Fruit fly (Drosophila melanogaster) ovary, adult (tissue): ENCODE results near the gene Pez.

Source experiments
- CG17801 ChIP-seq: fragments of 200-800 bp; optimal IDR thresholded peaks from 2 replicates; lab custom pipeline; 2019; ENCODE audit warnings: missing biosample characterization, mild to moderate bottlenecking, missing genetic modification characterization, moderate library complexity; ENCODE audit not compliant: partially characterized antibody

Pez gene

DNA sequence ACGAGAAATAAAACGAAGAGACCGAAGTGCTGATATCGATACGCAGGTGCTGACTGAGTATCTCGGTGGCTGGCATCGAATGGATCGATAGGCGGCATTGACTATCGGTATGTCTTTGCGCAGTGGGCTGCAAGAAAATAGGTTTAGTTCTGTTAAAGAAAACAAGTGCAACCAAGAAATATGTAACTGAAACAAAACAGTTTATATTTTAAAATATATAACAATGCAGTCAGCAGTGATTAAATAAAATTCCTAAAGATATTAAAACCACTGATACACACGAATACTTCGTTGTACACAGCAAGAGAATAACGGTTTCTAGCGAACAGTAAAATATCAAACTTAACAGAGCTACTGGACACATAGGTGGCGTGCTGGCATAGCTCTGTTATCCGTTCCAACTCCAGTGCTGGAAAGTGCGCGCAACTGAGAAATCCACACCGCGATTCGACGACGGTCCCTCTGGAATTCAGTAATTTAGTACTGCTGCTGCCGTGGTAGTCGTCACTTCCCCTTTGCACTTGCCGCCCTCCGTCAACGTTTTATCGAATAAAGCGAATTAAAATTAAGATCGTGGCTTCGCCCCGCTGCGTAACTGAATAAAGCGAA is at the start of gene Pez, which contains the start of gene Cpr:
Gene Pez (minus strand): TSS at position 305 of the 609 bp plus-strand sequence.
Gene Cpr (plus strand): TSS at position 470 of the 609 bp plus-strand sequence.
- TF ChIP-seq CG17801 (GFP tag; lab: Kevin White, UChicago) = peak; percentile 42

DNA sequence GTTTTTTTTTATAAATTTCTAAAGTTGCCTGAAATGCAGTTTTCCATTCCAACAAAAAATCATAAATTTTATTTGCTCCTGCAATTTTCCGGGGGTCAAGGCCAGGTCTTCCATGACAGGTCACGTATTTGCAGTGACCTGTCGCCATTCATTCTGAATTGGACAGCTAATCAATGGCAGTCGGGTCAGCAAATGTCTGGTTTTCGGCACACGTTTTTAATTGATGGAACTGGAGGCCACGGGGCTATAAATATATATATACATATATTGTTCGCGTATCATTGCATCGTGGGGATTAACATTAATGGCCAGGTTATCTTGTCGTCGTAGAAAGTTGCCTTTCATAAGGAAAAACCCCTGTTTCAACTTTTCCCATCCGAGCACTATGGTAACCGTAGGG is 48.6 kb upstream of the Pez start:
- TF ChIP-seq CG17801 (GFP tag; lab: Kevin White, UChicago) = no peak

dm6 chr2L:6385409-6385808 is 46.9 kb upstream of the Pez start, which contains the start of gene Nepl6:
Gene Nepl6 (minus strand): TSS chr2L:6385512.
- TF ChIP-seq CG17801 (GFP tag; lab: Kevin White, UChicago) = no peak

DNA sequence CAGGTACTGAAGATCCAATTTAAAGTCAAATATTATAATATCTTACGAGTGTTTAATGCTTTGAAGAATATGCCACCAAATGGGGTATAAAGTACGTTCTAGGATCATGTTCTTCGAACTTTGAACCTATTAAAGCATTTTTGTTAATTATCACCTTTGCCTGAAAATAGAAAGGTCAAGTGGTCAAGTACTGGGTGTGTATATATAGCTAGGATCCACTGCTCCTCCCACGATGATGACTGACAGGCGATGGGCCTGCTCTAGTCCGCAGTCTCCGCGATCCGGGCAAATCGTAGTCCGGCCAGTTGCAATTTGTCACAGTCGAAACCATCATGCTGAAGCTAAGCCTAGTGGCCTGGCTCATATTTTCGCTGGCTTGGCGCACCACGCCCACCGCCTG is 42.5 kb upstream of the Pez start, which contains the start of gene Nepl5:
Gene Nepl5 (plus strand): TSS at position 301 of the 400 bp plus-strand sequence.
- TF ChIP-seq CG17801 (GFP tag; lab: Kevin White, UChicago) = no peak

DNA sequence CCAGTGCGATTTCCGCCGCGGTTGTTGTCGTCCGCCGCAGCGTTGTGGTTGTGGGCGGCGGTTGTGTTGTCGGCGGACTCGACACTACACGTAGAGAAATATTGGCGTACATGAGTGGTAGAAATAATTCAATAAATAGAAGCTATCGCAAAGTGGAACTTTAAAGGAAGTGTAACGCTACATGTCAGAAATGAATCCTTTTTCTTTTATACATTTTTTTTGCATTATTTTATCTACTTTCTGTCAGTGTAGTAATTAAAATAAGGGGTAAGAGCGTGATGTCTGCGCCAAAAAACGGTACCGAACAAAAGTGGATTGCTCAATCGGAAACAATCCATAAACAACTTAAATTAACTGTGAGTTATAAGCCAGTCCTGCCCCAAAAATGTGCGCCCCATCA is 40.7 kb upstream of the Pez start:
- TF ChIP-seq CG17801 (GFP tag; lab: Kevin White, UChicago) = no peak

DNA sequence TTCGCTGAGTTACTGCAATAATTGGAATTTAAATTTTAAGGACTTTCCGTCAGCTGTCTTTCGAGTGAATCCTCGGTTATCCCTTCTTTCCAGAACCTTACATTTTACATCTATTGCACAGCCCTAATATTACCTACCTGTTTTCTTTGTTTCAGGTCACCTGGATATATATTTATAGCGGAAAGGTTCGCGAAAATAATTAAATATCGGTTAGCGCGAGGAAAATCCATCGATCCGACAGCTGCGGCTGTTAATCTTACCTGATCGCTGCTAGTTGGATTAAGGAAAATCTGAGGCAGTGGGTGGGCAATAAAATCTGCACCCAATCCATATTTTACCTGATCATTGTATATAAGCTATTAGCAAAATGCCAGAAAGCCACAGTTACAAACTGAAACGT is 34.7 kb upstream of the Pez start:
- TF ChIP-seq CG17801 (GFP tag; lab: Kevin White, UChicago) = no peak

DNA sequence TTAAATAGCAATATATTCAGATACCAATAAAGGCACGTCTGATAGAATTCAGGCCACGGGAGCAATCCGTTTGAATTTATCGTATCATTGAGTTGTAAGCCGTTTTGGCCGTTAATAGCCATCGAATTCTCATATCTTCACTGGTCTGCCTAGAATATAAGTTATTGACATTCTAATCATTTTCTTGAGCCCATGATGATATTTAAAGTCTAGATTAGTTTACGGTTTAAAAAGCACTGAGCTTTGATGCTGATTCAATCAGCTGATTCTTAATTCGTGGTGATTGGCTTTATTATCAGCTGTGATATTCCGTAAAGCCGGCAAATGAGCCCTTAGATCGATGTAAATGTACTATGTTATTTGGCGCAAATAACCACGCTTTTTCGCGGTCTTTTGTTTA is 33.6 kb upstream of the Pez start, which contains the start of gene slam:
Gene slam (plus strand): TSS at position 301 of the 400 bp plus-strand sequence.
- TF ChIP-seq CG17801 (GFP tag; lab: Kevin White, UChicago) = no peak

- TF ChIP-seq CG17801 (GFP tag; lab: Kevin White, UChicago) = no peak
These were observed 32.7 kb upstream of the Pez start for dm6 chr2L:6371025-6371641.

dm6 chr2L:6369286-6369685 is 30.8 kb upstream of the Pez start:
- TF ChIP-seq CG17801 (GFP tag; lab: Kevin White, UChicago) = no peak

dm6 chr2L:6367478-6367932 is 29.0 kb upstream of the Pez start, which contains the start of gene Nepl4:
Gene Nepl4 (plus strand): TSS chr2L:6367882.
- no peak for TF ChIP-seq CG17801 (GFP tag; lab: Kevin White, UChicago)

dm6 chr2L:6366924-6367323 is 28.5 kb upstream of the Pez start:
- no peak for TF ChIP-seq CG17801 (GFP tag; lab: Kevin White, UChicago)

DNA sequence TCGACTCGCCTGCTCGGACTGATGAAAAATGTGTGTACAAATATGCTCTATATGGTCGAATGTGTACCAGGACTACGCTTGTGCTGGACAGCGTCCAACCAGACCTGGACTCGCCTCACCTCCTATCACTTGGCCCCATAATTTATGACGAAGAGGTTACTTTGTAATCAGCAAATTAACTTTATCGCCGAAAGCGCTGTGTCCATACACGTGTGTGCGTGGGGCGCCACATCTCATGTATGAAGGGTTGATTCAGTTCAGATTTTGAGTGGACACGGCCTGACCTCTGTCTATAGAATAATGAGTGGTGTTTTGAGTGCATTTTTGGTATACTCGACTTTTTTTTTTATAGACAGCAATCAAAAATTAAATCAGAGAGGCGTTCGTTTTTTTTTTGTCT is 21.6 kb upstream of the Pez start:
- TF ChIP-seq CG17801 (GFP tag; lab: Kevin White, UChicago) = no peak

DNA sequence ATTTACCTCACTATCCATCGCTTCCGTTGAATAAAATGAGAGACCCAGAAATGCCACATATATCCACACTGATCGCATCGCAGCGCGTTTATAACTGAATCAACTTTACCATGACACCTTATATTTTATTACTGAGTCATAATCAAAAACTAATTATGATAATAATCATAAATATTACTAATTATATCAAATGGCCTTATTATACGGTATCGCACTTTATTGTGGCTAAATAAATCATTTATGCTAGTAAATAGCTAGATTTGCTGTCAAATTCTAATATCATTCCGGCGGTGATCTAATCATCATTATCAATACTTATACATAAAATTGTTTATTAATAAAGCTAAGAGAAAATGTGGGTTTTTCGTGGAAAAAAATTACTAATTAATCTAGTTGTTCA is 19.7 kb upstream of the Pez start, which contains the start of gene CG9500:
Gene CG9500 (minus strand): TSS at position 101 of the 400 bp plus-strand sequence.
- no peak for TF ChIP-seq CG17801 (GFP tag; lab: Kevin White, UChicago)

DNA sequence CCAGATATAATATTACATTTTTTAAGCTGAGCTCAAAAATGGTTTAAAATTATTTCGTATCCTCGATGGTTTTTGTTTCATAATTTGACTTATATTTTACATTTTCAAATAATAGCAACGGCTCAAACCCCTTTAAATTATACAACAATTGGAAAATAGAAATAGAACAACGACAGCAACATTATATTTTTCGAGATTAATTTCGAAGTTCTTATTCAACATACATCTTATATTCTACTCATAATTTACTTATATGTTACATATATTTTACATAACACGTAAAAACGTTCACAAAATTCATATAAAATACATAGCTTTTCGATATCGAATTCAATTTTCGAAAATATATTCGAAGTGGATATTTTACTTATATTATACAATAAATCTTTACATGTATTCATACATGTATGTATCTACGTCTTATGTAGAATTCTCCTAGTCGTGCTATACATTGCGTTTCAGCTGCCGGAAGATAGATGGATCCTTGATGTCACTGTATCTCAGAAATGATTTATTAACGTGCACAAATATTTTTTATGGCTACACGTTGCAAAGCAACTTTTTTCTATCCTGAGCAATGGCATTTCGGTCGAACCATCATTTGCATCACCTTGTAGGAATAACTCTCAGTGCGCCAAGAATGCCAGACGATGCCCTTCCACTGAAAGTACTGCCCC is 18.4 kb upstream of the Pez start:
- no peak for TF ChIP-seq CG17801 (GFP tag; lab: Kevin White, UChicago)

DNA sequence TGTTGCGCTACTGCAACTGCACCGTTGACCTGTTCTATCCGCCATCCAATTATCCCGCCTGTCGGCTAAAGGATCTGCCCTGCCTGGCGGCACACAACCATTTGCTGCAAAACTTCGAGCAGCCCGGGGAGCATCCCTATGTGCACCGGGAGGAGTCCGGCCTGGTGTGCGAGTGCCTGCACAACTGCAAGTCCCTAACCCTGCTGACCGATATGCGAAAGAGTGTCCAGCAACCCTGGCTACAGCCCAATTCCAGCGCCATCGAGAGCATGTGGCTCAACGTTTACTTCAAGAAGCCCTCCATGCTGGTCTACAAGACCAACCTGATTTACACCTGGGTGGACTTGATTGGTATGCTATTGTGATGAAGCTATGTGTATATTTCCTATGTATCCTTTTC is 17.7 kb upstream of the Pez start:
- TF ChIP-seq CG17801 (GFP tag; lab: Kevin White, UChicago) = no peak
